Worm (Caenorhabditis elegans): ENCODE results near the gene zmp-6.
A peak's percentile ranks its signal among the peaks of the same experiment; 100 is the strongest.

Gene zmp-6

DNA sequence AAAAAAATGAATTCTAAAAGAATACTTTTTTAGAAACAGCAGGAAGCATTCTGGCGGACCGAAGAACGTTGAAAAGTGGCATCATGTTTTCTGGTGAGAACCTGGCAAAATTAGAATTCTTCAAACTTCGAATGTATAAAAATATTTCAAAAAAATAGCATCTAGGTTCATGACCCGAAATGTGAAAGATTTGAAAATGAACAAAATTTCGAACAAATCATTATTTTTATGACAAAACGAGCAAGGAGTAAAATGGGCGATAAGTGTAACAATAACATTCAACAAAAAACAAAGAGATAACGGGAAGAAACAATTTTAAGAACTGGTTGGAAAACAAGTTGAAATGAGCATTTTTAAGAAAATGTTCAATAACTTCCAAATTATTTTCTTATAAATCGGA is 27.7 kb upstream of the zmp-6 start, which contains the start of gene psd-1:
Gene psd-1, minus strand, starts transcription at position 101 of the 400 bp plus-strand sequence.
- TF ChIP-seq ceh-22 (tag; optimal IDR thresholded peaks at IDR 0.05) (no peak), fkh-6 (tag; optimal IDR thresholded peaks at IDR 0.05) (no peak), F13H6.1 (tag; optimal IDR thresholded peaks at IDR 0.05) (no peak), mec-3 (tag; optimal IDR thresholded peaks at IDR 0.05; ENCODE audit: borderline replicate concordance) (no peak), ceh-6 (GFP tag; optimal IDR thresholded peaks at IDR 0.05) (no peak), K09A11.1 (tag; optimal IDR thresholded peaks at IDR 0.05; ENCODE audit: insufficient read depth) (no peak), hlh-8 (tag; optimal IDR thresholded peaks at IDR 0.05) (no peak), madf-2 (tag; optimal IDR thresholded peaks at IDR 0.05) (no peak), ceh-18 (tag; optimal IDR thresholded peaks at IDR 0.05) (no peak), rnt-1 (tag; optimal IDR thresholded peaks at IDR 0.05) (no peak)

DNA sequence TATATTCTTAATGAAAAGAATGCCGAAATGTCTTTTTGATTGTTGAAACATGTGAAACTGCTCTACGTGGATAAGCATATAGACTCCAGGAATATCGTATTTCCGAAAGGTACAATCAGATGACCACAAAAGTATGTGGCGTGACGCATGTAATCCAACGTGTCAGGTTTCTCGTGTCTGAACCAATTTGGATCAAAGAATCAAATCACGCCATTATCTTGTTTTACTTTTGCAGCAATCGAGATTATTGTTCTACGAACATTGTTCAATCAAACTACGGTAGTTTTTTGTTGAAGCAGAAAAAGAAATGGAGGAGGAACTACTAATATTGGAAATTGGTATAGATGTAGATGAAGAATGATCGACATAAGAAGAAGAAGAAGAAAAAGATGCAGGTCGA is 26.1 kb upstream of the zmp-6 start:
- TF ChIP-seq F13H6.1 (tag; optimal IDR thresholded peaks at IDR 0.05) (no peak), dve-1 (tag; optimal IDR thresholded peaks at IDR 0.05) (no peak), ceh-6 (GFP tag; optimal IDR thresholded peaks at IDR 0.05) (no peak), sox-2 (GFP tag; IDR thresholded peaks at IDR 0.05) (no peak)

- TF ChIP-seq eyg-1 (tag; optimal IDR thresholded peaks at IDR 0.05) (no peak), hlh-30 (tag; optimal IDR thresholded peaks at IDR 0.05; ENCODE audit: insufficient read depth) (peak; percentile 65)
Measured at ce11 chrIII:7272828-7273227, 25.2 kb upstream of the zmp-6 start.

DNA sequence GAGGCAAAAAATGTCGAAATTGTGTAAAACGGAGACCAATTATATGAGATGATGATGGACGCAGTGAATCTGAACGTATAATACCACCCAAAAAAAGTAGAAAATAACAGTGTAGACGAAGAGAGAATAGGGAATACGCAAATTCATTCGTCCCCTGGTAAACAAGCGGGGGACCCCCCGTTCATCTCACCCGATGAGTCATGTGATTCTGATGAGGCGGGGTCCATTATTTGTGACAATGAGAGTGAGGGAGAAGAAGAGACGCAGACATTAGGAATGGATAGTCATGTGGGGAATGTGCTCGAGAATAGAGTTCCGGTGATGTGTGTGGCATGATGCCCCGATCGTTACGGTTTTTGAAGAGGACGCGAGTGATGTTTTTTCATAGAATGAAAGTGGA is 24.4 kb upstream of the zmp-6 start:
- TF ChIP-seq lin-11 (tag; optimal IDR thresholded peaks at IDR 0.05) (no peak), pqm-1 (tag; optimal IDR thresholded peaks at IDR 0.05) (no peak), pros-1 (tag; optimal IDR thresholded peaks at IDR 0.05) (no peak), pha-4 (tag; optimal IDR thresholded peaks at IDR 0.05) (no peak), fax-1 (tag; optimal IDR thresholded peaks at IDR 0.05) (no peak), ceh-14 (tag; optimal IDR thresholded peaks at IDR 0.05) (no peak), unc-3 (GFP tag; conservative IDR thresholded peaks at IDR 0.05) (no peak), unc-3 (tag; optimal IDR thresholded peaks at IDR 0.05) (no peak), ceh-24 (tag; optimal IDR thresholded peaks at IDR 0.05) (no peak), pax-1 (tag; optimal IDR thresholded peaks at IDR 0.05) (no peak), ceh-48 (tag; optimal IDR thresholded peaks at IDR 0.05) (no peak), ceh-9 (tag; optimal IDR thresholded peaks at IDR 0.05) (no peak), nfya-1 (tag; optimal IDR thresholded peaks at IDR 0.05) (peak; percentile 36), sdc-2 (tag; optimal IDR thresholded peaks at IDR 0.05) (no peak), ets-4 (tag; optimal IDR thresholded peaks at IDR 0.05) (no peak), eyg-1 (tag; optimal IDR thresholded peaks at IDR 0.05) (no peak), tbx-2 (tag; optimal IDR thresholded peaks at IDR 0.05) (peak; percentile 62), nhr-11 (tag; optimal IDR thresholded peaks at IDR 0.05) (no peak), elt-4 (tag; optimal IDR thresholded peaks at IDR 0.05) (no peak), pat-9 (tag; optimal IDR thresholded peaks at IDR 0.05) (no peak), hlh-6 (tag; optimal IDR thresholded peaks at IDR 0.05) (no peak), ceh-22 (tag; optimal IDR thresholded peaks at IDR 0.05) (no peak), hlh-15 (tag; optimal IDR thresholded peaks at IDR 0.05) (no peak), C08G9.2 (tag; optimal IDR thresholded peaks at IDR 0.05) (no peak), dmd-4 (tag; optimal IDR thresholded peaks at IDR 0.05; ENCODE audit: borderline replicate concordance) (no peak), pha-2 (tag; optimal IDR thresholded peaks at IDR 0.05) (peak; percentile 39), ceh-30 (tag; optimal IDR thresholded peaks at IDR 0.05) (no peak), fkh-10 (GFP tag; optimal IDR thresholded peaks at IDR 0.05) (no peak), ttx-3 (tag; optimal IDR thresholded peaks at IDR 0.05) (no peak), che-1 (tag; optimal IDR thresholded peaks at IDR 0.05) (no peak), ceh-34 (tag; optimal IDR thresholded peaks at IDR 0.05) (peak; percentile 39), unc-86 (tag; optimal IDR thresholded peaks at IDR 0.05) (no peak), unc-55 (GFP tag; optimal IDR thresholded peaks at IDR 0.05) (peak; percentile 75), hlh-8 (tag; optimal IDR thresholded peaks at IDR 0.05) (no peak), ref-2 (tag; optimal IDR thresholded peaks at IDR 0.05) (peak; percentile 52), K02D7.2 (tag; optimal IDR thresholded peaks at IDR 0.05) (no peak), sox-4 (tag; optimal IDR thresholded peaks at IDR 0.05) (no peak), dve-1 (tag; optimal IDR thresholded peaks at IDR 0.05) (no peak)
